Fruit fly (Drosophila melanogaster) whole organism, embryonic: ENCODE data around the gene Irk1.
A peak's percentile ranks its signal among the peaks of the same experiment; 100 is the strongest.

Experiments used
- CG10565 ChIP-seq: fragments of 200-800 bp; sonication (Bioruptor generic); optimal IDR thresholded peaks from 3 replicates; lab custom pipeline; 2016; ENCODE audit warnings: missing biosample characterization, mild to moderate bottlenecking, missing genetic modification characterization
- CG11723 ChIP-seq: fragments of 200-800 bp; sonication (Bioruptor generic); optimal IDR thresholded peaks from 2 replicates; lab custom pipeline; 2017; ENCODE audit warnings: missing biosample characterization, mild to moderate bottlenecking, missing genetic modification characterization
- CoRest ChIP-seq: fragments of 200-800 bp; sonication (Bioruptor generic); optimal IDR thresholded peaks from 3 replicates; lab custom pipeline; 2018; ENCODE audit warnings: missing biosample characterization, mild to moderate bottlenecking, missing genetic modification characterization, moderate library complexity
- Myb ChIP-seq: fragments of 200-800 bp; sonication (Bioruptor generic); optimal IDR thresholded peaks from 2 replicates; lab custom pipeline; 2016; ENCODE audit warnings: missing biosample characterization, missing genetic modification characterization

DNA sequence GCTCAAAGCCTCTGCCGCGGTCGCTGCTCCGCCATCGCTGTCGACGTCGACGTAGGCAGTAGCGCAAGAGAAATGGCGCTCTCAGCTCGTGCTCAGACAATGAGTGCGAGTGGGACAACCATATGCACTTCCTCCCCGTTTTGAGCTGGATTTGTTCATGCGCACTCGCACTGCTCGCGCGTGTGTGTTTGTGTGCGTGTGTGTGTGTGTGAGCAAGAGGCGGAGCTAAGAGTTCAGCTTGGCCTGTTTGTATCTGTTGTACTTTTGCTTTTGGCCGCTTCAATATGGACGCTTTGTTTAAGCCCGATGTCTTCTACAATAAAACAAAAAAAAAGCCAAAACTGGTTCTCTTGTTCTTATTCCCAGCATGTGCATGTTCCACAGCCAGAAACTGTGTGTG, 33.0 kb downstream of the Irk1 start:
- TF ChIP-seq Myb (no peak), CG10565 (no peak), CG11723 (GFP tag; lab: Kevin White, UChicago) (no peak), CoRest (tag; lab: Kevin White, UChicago) (peak; percentile 23)
